Fruit fly (Drosophila melanogaster): ENCODE results near the gene rdx.
A peak's percentile ranks its signal among the peaks of the same experiment; 100 is the strongest.

Gene rdx

DNA sequence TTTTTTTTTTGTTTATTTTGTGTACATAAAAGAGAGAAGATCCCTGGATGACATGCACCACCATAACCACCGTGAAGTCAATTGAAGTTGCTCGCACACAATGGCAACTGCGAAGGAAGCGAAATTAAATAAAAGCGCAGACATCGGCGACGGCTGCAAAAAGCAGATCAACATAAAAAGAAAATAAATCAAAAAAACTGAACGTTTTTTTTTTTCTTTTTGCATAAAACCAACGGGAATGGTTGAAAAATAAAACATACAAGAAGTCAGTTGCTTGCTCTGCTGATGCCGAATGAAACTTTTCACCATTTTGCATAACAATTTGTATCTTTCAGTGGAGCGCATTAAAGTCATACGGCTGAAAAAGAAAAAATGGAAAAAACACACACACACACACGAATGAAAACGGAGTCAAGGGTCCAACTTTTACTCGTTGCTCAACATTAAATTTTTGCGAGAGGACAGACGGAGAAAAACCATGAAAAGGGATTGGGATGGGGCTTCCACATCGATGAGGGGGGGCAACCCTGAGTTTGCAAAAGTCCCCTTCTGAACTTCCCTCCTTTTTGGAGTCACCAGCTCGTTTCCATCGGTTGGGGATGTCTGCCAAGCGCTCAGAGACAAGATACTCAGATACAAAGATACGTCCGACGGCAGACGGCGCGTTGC is 25.5 kb downstream of the rdx start (continued):
- no peak for TF ChIP-seq slp2 (GFP tag; optimal IDR thresholded peaks at IDR 0.05)
- no peak for TF ChIP-seq org-1 (GFP tag; optimal IDR thresholded peaks at IDR 0.05)
- no peak for TF ChIP-seq CG4730 (GFP tag; IDR thresholded peaks at IDR 0.05)
- TF ChIP-seq bigmax (GFP tag; optimal IDR thresholded peaks at IDR 0.05), result no peak
- TF ChIP-seq Pdp1 (GFP tag; optimal IDR thresholded peaks at IDR 0.05), result peak in 1 of 2 experiments; percentile 64
- no peak for TF ChIP-seq seq (GFP tag; IDR thresholded peaks at IDR 0.05)
- no peak for TF ChIP-seq CG7357 (GFP tag; IDR thresholded peaks at IDR 0.05)
- TF ChIP-seq CG5953 (GFP tag; IDR thresholded peaks at IDR 0.05), result no peak
- 0 out of 3 replicates have a peak, but pooled peaks have one; percentile 47 for TF ChIP-seq CG2199 (GFP tag; IDR thresholded peaks at IDR 0.05)
- no peak for TF ChIP-seq H15 (GFP tag; IDR thresholded peaks at IDR 0.05)
- TF ChIP-seq CG30431 (GFP tag; optimal IDR thresholded peaks at IDR 0.05), result no peak
- TF ChIP-seq nom (GFP tag; optimal IDR thresholded peaks at IDR 0.05), result peak; percentile 93
- TF ChIP-seq CG13894 (tag; optimal IDR thresholded peaks at IDR 0.05), result peak; percentile 64
- no peak for TF ChIP-seq Meics (GFP tag; optimal IDR thresholded peaks at IDR 0.05)
- TF ChIP-seq hbn (GFP tag; IDR thresholded peaks at IDR 0.05; ENCODE audit: partially characterized antibody), result no peak
- TF ChIP-seq Drgx (GFP tag; IDR thresholded peaks at IDR 0.05), result peak; percentile 47
- TF ChIP-seq kah (GFP tag; optimal IDR thresholded peaks at IDR 0.05), result no peak
- TF ChIP-seq Ada2b (GFP tag; IDR thresholded peaks at IDR 0.05), result 0 out of 2 replicates have a peak, but pooled peaks have one; percentile 30
- TF ChIP-seq bsh (GFP tag; optimal IDR thresholded peaks at IDR 0.05), result peak in 1 of 2 experiments; percentile 41
- no peak for TF ChIP-seq ftz-f1 (GFP tag; optimal IDR thresholded peaks at IDR 0.05)
- no peak for TF ChIP-seq dysf (GFP tag; IDR thresholded peaks at IDR 0.05)
- TF ChIP-seq z (GFP tag; IDR thresholded peaks at IDR 0.05), result no peak
- no peak for TF ChIP-seq CG13287 (GFP tag; IDR thresholded peaks at IDR 0.05; ENCODE audit: partially characterized antibody)
- no peak for TF ChIP-seq CG9817 (tag; optimal IDR thresholded peaks at IDR 0.05)
- TF ChIP-seq CG7987 (GFP tag; optimal IDR thresholded peaks at IDR 0.05), result no peak
- TF ChIP-seq ems (GFP tag; optimal IDR thresholded peaks at IDR 0.05), result no peak
- TF ChIP-seq CG14014 (GFP tag; IDR thresholded peaks at IDR 0.05), result no peak
- TF ChIP-seq CG6791 (GFP tag; IDR thresholded peaks at IDR 0.05; ENCODE audit: partially characterized antibody), result 0 out of 3 replicates have a peak, but pooled peaks have one; percentile 6
- no peak for TF ChIP-seq unpg (GFP tag; optimal IDR thresholded peaks at IDR 0.05)
- no peak for TF ChIP-seq CG8388 (GFP tag; optimal IDR thresholded peaks at IDR 0.05)
- no peak for TF ChIP-seq eyg (GFP tag; optimal IDR thresholded peaks at IDR 0.05)

DNA sequence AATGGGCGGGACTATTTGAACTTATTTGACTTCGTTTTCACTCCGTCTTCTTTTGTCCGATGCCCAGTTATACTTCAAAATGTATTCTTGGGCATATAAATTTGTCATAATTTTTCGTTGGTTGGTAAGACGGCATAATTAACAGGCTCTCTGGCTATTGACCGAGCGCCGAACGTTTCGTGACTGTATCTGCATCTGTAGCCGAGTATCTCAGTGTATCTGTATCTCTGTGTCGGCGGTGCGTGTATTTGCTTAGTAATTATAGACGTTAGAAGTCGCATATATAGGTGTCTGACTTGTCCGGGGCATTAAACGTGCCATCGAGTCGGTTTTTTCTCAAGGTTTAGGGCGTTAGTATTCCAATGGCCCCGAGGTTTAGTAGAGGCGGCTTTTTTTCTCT is 26.7 kb downstream of the rdx start:
- TF ChIP-seq CG15514 (GFP tag; optimal IDR thresholded peaks at IDR 0.05) (peak; percentile 15), Aef1 (GFP tag; IDR thresholded peaks at IDR 0.05) (no peak), CG30431 (GFP tag; optimal IDR thresholded peaks at IDR 0.05) (no peak), cato (GFP tag; optimal IDR thresholded peaks at IDR 0.05; ENCODE audit: borderline replicate concordance) (no peak), chif (GFP tag; optimal IDR thresholded peaks at IDR 0.05) (no peak), fd3F (GFP tag; optimal IDR thresholded peaks at IDR 0.05) (no peak), CG33213 (GFP tag; optimal IDR thresholded peaks at IDR 0.05) (no peak), stc (GFP tag; IDR thresholded peaks at IDR 0.05) (no peak), Hmr (GFP tag; optimal IDR thresholded peaks at IDR 0.05) (peak; percentile 34), HLHmδ (GFP tag; optimal IDR thresholded peaks at IDR 0.05) (no peak), Poxn (GFP tag; IDR thresholded peaks at IDR 0.05) (no peak), exex (tag; optimal IDR thresholded peaks at IDR 0.05) (no peak), zfh2 (GFP tag; optimal IDR thresholded peaks at IDR 0.05) (no peak), trh (GFP tag; optimal IDR thresholded peaks at IDR 0.05) (no peak), CG32772 (GFP tag; IDR thresholded peaks at IDR 0.05) (no peak), CG16815 (GFP tag; optimal IDR thresholded peaks at IDR 0.05) (no peak), Ssrp (tag; optimal IDR thresholded peaks at IDR 0.05) (no peak), Nf-YA (GFP tag; IDR thresholded peaks at IDR 0.05) (no peak), CG31365 (tag; optimal IDR thresholded peaks at IDR 0.05) (no peak), sqz (GFP tag; optimal IDR thresholded peaks at IDR 0.05) (no peak), ato (GFP tag; IDR thresholded peaks at IDR 0.05; ENCODE audit: partially characterized antibody) (no peak), CG5953 (GFP tag; IDR thresholded peaks at IDR 0.05) (no peak)

Measured in whole organism, embryonic.